Worm (Caenorhabditis elegans) whole organism, L2 larva: Measurements from ENCODE around the gene Y43F8C.17.

Experiments used
- aly-2 ChIP-seq: fragments of 150-350 bp; optimal IDR thresholded peaks from 2 replicates; lab custom pipeline; 2014; ENCODE audit warnings: missing biosample characterization, missing genetic modification characterization
- blmp-1 ChIP-seq: sonication (generic microtip); optimal IDR thresholded peaks from 2 replicates; lab custom pipeline; 2017; ENCODE audit warnings: missing genetic modification characterization, mild to moderate bottlenecking, missing compliant biosample characterization, antibody characterized with exemption, moderate library complexity; ENCODE audit not compliant: insufficient read depth
- ceh-16 ChIP-seq: fragments of 150-350 bp; optimal IDR thresholded peaks from 2 replicates; lab custom pipeline; 2014; ENCODE audit warnings: missing biosample characterization, missing genetic modification characterization
- lin-11 ChIP-seq: fragments of 150-350 bp; sonication (generic microtip); optimal IDR thresholded peaks from 2 replicates; lab custom pipeline; 2014; ENCODE audit warnings: missing biosample characterization, missing genetic modification characterization, inconsistent platforms, mixed read lengths
- nhr-11 ChIP-seq: fragments of 150-350 bp; optimal IDR thresholded peaks from 2 replicates; lab custom pipeline; 2014; ENCODE audit warnings: missing biosample characterization, missing genetic modification characterization
- nhr-21 ChIP-seq: fragments of 150-350 bp; optimal IDR thresholded peaks from 2 replicates; lab custom pipeline; 2014; ENCODE audit warnings: missing biosample characterization, missing genetic modification characterization
- nhr-237 ChIP-seq: fragments of 150-350 bp; optimal IDR thresholded peaks from 2 replicates; lab custom pipeline; 2014; ENCODE audit warnings: missing biosample characterization, missing genetic modification characterization
- nhr-25 ChIP-seq: fragments of 150-350 bp; sonication (generic microtip); optimal IDR thresholded peaks from 3 replicates; lab custom pipeline; 2014; ENCODE audit warnings: missing biosample characterization, missing genetic modification characterization
- peb-1 ChIP-seq: fragments of 150-350 bp; optimal IDR thresholded peaks from 2 replicates; lab custom pipeline; 2014; ENCODE audit warnings: missing biosample characterization, missing genetic modification characterization
- unc-55 ChIP-seq: fragments of 150-350 bp; sonication (generic microtip); optimal IDR thresholded peaks from 3 replicates; lab custom pipeline; 2014; ENCODE audit warnings: missing biosample characterization, missing genetic modification reagents, missing genetic modification characterization
- unc-62 ChIP-seq: fragments of 150-350 bp; optimal IDR thresholded peaks from 2 replicates; lab custom pipeline; 2014; ENCODE audit warnings: missing biosample characterization, missing genetic modification reagents, missing genetic modification characterization
- zag-1 ChIP-seq: fragments of 150-350 bp; optimal IDR thresholded peaks from 2 replicates; lab custom pipeline; 2014; ENCODE audit warnings: missing biosample characterization, missing genetic modification characterization
- ztf-4 ChIP-seq: fragments of 150-350 bp; optimal IDR thresholded peaks from 2 replicates; lab custom pipeline; 2014; ENCODE audit warnings: missing biosample characterization, missing genetic modification characterization

ce11 chrV:19671816-19672215, 44.1 kb upstream of the Y43F8C.17 start:
- TF ChIP-seq unc-55 (GFP tag; lab: Kevin White, UChicago) (no peak), nhr-25 (tag; lab: Kevin White, UChicago) (no peak), nhr-21 (tag; lab: Kevin White, UChicago) (no peak), zag-1 (tag; lab: Kevin White, UChicago) (no peak), ztf-4 (tag; lab: Kevin White, UChicago) (no peak), lin-11 (tag; lab: Kevin White, UChicago) (no peak), ceh-16 (tag; lab: Kevin White, UChicago) (no peak), peb-1 (tag; lab: Kevin White, UChicago) (no peak), nhr-11 (tag; lab: Kevin White, UChicago) (no peak), blmp-1 (tag; lab: Kevin White, UChicago) (no peak), aly-2 (no peak), nhr-237 (tag; lab: Kevin White, UChicago) (no peak), unc-62 (GFP tag; lab: Kevin White, UChicago) (no peak)
